Fruit fly (Drosophila melanogaster) whole organism, embryonic: ENCODE results near the gene eya.

Source experiments
- BtbVII ChIP-seq: fragments of 200-800 bp; sonication (Bioruptor generic); optimal IDR thresholded peaks from 3 replicates; lab custom pipeline; 2017; ENCODE audit warnings: missing biosample characterization, mild to moderate bottlenecking, missing genetic modification characterization
- CG11398 ChIP-seq: fragments of 200-800 bp; sonication (Bioruptor generic); optimal IDR thresholded peaks from 2 replicates; lab custom pipeline; 2016; ENCODE audit warnings: missing biosample characterization, missing genetic modification characterization
- CG11504 ChIP-seq: fragments of 200-800 bp; sonication (Bioruptor generic); optimal IDR thresholded peaks from 3 replicates; lab custom pipeline; 2019; ENCODE audit warnings: missing biosample characterization, mild to moderate bottlenecking, missing genetic modification characterization, moderate library complexity
- CG12769 ChIP-seq: fragments of 200-800 bp; sonication (Bioruptor generic); optimal IDR thresholded peaks from 2 replicates; lab custom pipeline; 2019; ENCODE audit warnings: missing biosample characterization, mild to moderate bottlenecking, missing genetic modification characterization, moderate library complexity
- CG12942 ChIP-seq: fragments of 200-800 bp; sonication (Bioruptor generic); optimal IDR thresholded peaks from 3 replicates; lab custom pipeline; 2016; ENCODE audit warnings: missing biosample characterization, missing genetic modification characterization
- CG14050 ChIP-seq: fragments of 200-800 bp; sonication (Bioruptor generic); IDR thresholded peaks from 3 replicates; pipeline ENCODE4 v1.3.6; 2022; ENCODE audit warnings: missing biosample characterization, missing genetic modification characterization
- CG14441 ChIP-seq: fragments of 200-800 bp; sonication (Bioruptor generic); IDR thresholded peaks from 2 replicates; pipeline ENCODE4 v1.3.6; 2022; ENCODE audit warnings: missing biosample characterization, missing genetic modification characterization
- CG14710 ChIP-seq: fragments of 200-800 bp; sonication (Bioruptor generic); optimal IDR thresholded peaks from 3 replicates; lab custom pipeline; 2019; ENCODE audit warnings: missing biosample characterization, mild to moderate bottlenecking, missing genetic modification characterization, moderate library complexity
- CG18764 ChIP-seq: fragments of 200-800 bp; sonication (Bioruptor generic); optimal IDR thresholded peaks from 3 replicates; lab custom pipeline; 2016; ENCODE audit warnings: missing biosample characterization, missing genetic modification characterization
- CG30431 ChIP-seq: fragments of 200-800 bp; sonication (Bioruptor generic); optimal IDR thresholded peaks from 2 replicates; lab custom pipeline; 2017; ENCODE audit warnings: missing biosample characterization, missing genetic modification characterization
- CG3995 ChIP-seq: fragments of 200-800 bp; sonication (Bioruptor generic); optimal IDR thresholded peaks from 3 replicates; lab custom pipeline; 2016; ENCODE audit warnings: missing biosample characterization, missing genetic modification characterization
- CG4730 ChIP-seq: fragments of 200-800 bp; sonication (Bioruptor generic); IDR thresholded peaks from 2 replicates; pipeline ENCODE4 v1.3.6; 2022; ENCODE audit warnings: missing biosample characterization, missing genetic modification characterization
- CG7556 ChIP-seq: fragments of 200-800 bp; sonication (Bioruptor generic); optimal IDR thresholded peaks from 2 replicates; lab custom pipeline; 2017; ENCODE audit warnings: missing biosample characterization, mild to moderate bottlenecking, missing genetic modification characterization
- CG7745 ChIP-seq: fragments of 200-800 bp; sonication (Bioruptor generic); optimal IDR thresholded peaks from 2 replicates; lab custom pipeline; 2018; ENCODE audit warnings: missing biosample characterization, mild to moderate bottlenecking, missing genetic modification characterization, moderate library complexity
- CG7963 ChIP-seq: fragments of 200-800 bp; sonication (Bioruptor generic); IDR thresholded peaks from 3 replicates; pipeline ENCODE4 v1.3.6; 2022; ENCODE audit warnings: missing biosample characterization, missing genetic modification characterization; ENCODE audit not compliant: partially characterized antibody
- CG8089 ChIP-seq: fragments of 200-800 bp; sonication (Bioruptor generic); optimal IDR thresholded peaks from 3 replicates; lab custom pipeline; 2016; ENCODE audit warnings: missing biosample characterization, missing genetic modification characterization
- CG8388 ChIP-seq: fragments of 200-800 bp; sonication (Bioruptor generic); optimal IDR thresholded peaks from 2 replicates; lab custom pipeline; 2019; ENCODE audit warnings: missing biosample characterization, mild to moderate bottlenecking, missing genetic modification characterization, moderate library complexity
- CG8924 ChIP-seq: fragments of 200-800 bp; optimal IDR thresholded peaks from 3 replicates; lab custom pipeline; 2019; ENCODE audit warnings: missing biosample characterization, mild to moderate bottlenecking, missing genetic modification characterization, moderate library complexity
- CG9215 ChIP-seq: fragments of 200-800 bp; sonication (Bioruptor generic); IDR thresholded peaks from 2 replicates; pipeline ENCODE4 v1.3.6; 2022; ENCODE audit warnings: missing biosample characterization, missing genetic modification characterization
- CG9727 ChIP-seq: fragments of 200-800 bp; sonication (Bioruptor generic); optimal IDR thresholded peaks from 3 replicates; lab custom pipeline; 2017; ENCODE audit warnings: missing biosample characterization, mild to moderate bottlenecking, missing genetic modification characterization
- D19A ChIP-seq: fragments of 200-800 bp; optimal IDR thresholded peaks from 3 replicates; lab custom pipeline; 2019; ENCODE audit warnings: missing biosample characterization, mild to moderate bottlenecking, missing genetic modification characterization, moderate library complexity
- Dfd ChIP-seq, 2 experiments: fragments of >200 bp; optimal IDR thresholded peaks; 2 replicates each; lab custom pipeline; 2017; ENCODE audit warnings: missing biosample characterization in 2 of 2, missing genetic modification characterization in 2 of 2
- E2f2 ChIP-seq: fragments of 200-800 bp; sonication (Bioruptor generic); IDR thresholded peaks from 2 replicates; pipeline ENCODE4 v1.3.6; 2022; ENCODE audit warnings: missing biosample characterization, missing genetic modification characterization
- Gug ChIP-seq: fragments of 200-800 bp; sonication (Bioruptor generic); IDR thresholded peaks from 4 replicates; pipeline ENCODE4 v1.3.6; 2022; ENCODE audit warnings: missing biosample characterization, missing genetic modification characterization
- H2.0 ChIP-seq: fragments of 200-800 bp; sonication (Bioruptor generic); IDR thresholded peaks from 2 replicates; pipeline ENCODE4 v1.3.6; 2022; ENCODE audit warnings: missing biosample characterization, missing genetic modification characterization
- Hr39 ChIP-seq: fragments of >200 bp; optimal IDR thresholded peaks from 2 replicates; lab custom pipeline; 2017
- Pdp1 ChIP-seq, 2 experiments: fragments of 200-800 bp; sonication (Bioruptor generic); optimal IDR thresholded peaks; 3 replicates each; lab custom pipeline; 2016; ENCODE audit warnings: missing biosample characterization in 2 of 2, missing genetic modification characterization in 2 of 2, mild to moderate bottlenecking in 1 of 2, moderate library complexity in 1 of 2
- Ptx1 ChIP-seq: fragments of 200-800 bp; sonication (Bioruptor generic); IDR thresholded peaks from 2 replicates; pipeline ENCODE4 v1.3.6; 2022; ENCODE audit warnings: missing biosample characterization, missing genetic modification characterization
- aop ChIP-seq: fragments of 200-800 bp; sonication (Bioruptor generic); IDR thresholded peaks from 2 replicates; pipeline ENCODE4 v1.3.6; 2022; ENCODE audit warnings: missing biosample characterization, missing genetic modification characterization
- bab2 ChIP-seq: fragments of 200-800 bp; sonication (Bioruptor generic); optimal IDR thresholded peaks from 2 replicates; lab custom pipeline; 2016; ENCODE audit warnings: missing biosample characterization, missing genetic modification characterization
- cad ChIP-seq: fragments of >200 bp; optimal IDR thresholded peaks from 2 replicates; lab custom pipeline; 2017; ENCODE audit warnings: missing biosample characterization, missing genetic modification characterization
- chn ChIP-seq: fragments of 200-800 bp; sonication (Bioruptor generic); optimal IDR thresholded peaks from 2 replicates; lab custom pipeline; 2016; ENCODE audit warnings: missing biosample characterization, missing genetic modification characterization
- crc ChIP-seq: fragments of 200-800 bp; sonication (Bioruptor generic); optimal IDR thresholded peaks from 2 replicates; lab custom pipeline; 2016; ENCODE audit warnings: missing biosample characterization, missing genetic modification characterization
- dmrt99B ChIP-seq: fragments of 200-800 bp; sonication (Bioruptor generic); optimal IDR thresholded peaks from 2 replicates; lab custom pipeline; 2018; ENCODE audit warnings: missing biosample characterization, mild to moderate bottlenecking, missing genetic modification characterization, moderate library complexity
- fd96Cb ChIP-seq: fragments of 200-800 bp; sonication (Bioruptor generic); optimal IDR thresholded peaks from 2 replicates; lab custom pipeline; 2018; ENCODE audit warnings: missing biosample characterization, mild to moderate bottlenecking, missing genetic modification characterization, moderate library complexity
- gsb-n ChIP-seq: fragments of 200-800 bp; sonication (Bioruptor generic); optimal IDR thresholded peaks from 3 replicates; lab custom pipeline; 2018; ENCODE audit warnings: missing biosample characterization, mild to moderate bottlenecking, missing genetic modification characterization
- ham ChIP-seq: fragments of 200-800 bp; sonication (Bioruptor generic); IDR thresholded peaks from 2 replicates; pipeline ENCODE4 v1.3.6; 2022; ENCODE audit warnings: missing biosample characterization, missing genetic modification characterization
- ken ChIP-seq: fragments of 200-800 bp; sonication (Bioruptor generic); IDR thresholded peaks from 3 replicates; pipeline ENCODE4 v1.3.6; 2022; ENCODE audit warnings: missing biosample characterization, missing genetic modification characterization
- onecut ChIP-seq: fragments of 200-800 bp; sonication (Bioruptor generic); IDR thresholded peaks from 2 replicates; pipeline ENCODE4 v1.3.6; 2022; ENCODE audit warnings: missing biosample characterization, missing genetic modification characterization
- pzg ChIP-seq: fragments of 200-800 bp; sonication (Bioruptor generic); optimal IDR thresholded peaks from 3 replicates; lab custom pipeline; 2018; ENCODE audit warnings: missing biosample characterization, mild to moderate bottlenecking, missing genetic modification characterization, moderate library complexity
- repo ChIP-seq: fragments of 200-800 bp; sonication (Bioruptor generic); optimal IDR thresholded peaks from 2 replicates; lab custom pipeline; 2016; ENCODE audit warnings: missing biosample characterization, missing genetic modification characterization
- run ChIP-seq: fragments of 200-800 bp; sonication (Bioruptor generic); optimal IDR thresholded peaks from 3 replicates; lab custom pipeline; 2018; ENCODE audit warnings: missing biosample characterization, mild to moderate bottlenecking, missing genetic modification characterization
- slp2 ChIP-seq: fragments of 200-800 bp; sonication (Bioruptor generic); optimal IDR thresholded peaks from 2 replicates; lab custom pipeline; 2016; ENCODE audit warnings: missing biosample characterization, missing genetic modification characterization
- sna ChIP-seq: fragments of 200-800 bp; sonication (Bioruptor generic); IDR thresholded peaks from 2 replicates; pipeline ENCODE4 v1.3.6; 2022; ENCODE audit warnings: missing biosample characterization, missing genetic modification characterization; ENCODE audit not compliant: partially characterized antibody
- so ChIP-seq: fragments of 200-800 bp; sonication (Bioruptor generic); IDR thresholded peaks from 3 replicates; pipeline ENCODE4 v1.3.6; 2022; ENCODE audit warnings: missing biosample characterization, missing genetic modification characterization
- stc ChIP-seq: fragments of 200-800 bp; sonication (Bioruptor generic); IDR thresholded peaks from 2 replicates; pipeline ENCODE4 v1.3.6; 2022; ENCODE audit warnings: missing biosample characterization, missing genetic modification characterization
- stwl ChIP-seq: fragments of 200-800 bp; sonication (Bioruptor generic); optimal IDR thresholded peaks from 3 replicates; lab custom pipeline; 2018; ENCODE audit warnings: missing biosample characterization, mild to moderate bottlenecking, missing genetic modification characterization, moderate library complexity
- tup ChIP-seq: fragments of 200-800 bp; sonication (Bioruptor generic); optimal IDR thresholded peaks from 2 replicates; lab custom pipeline; 2016; ENCODE audit warnings: missing biosample characterization, mild to moderate bottlenecking, missing genetic modification characterization, moderate library complexity
- tx ChIP-seq: fragments of 200-800 bp; sonication (Bioruptor generic); optimal IDR thresholded peaks from 2 replicates; lab custom pipeline; 2016; ENCODE audit warnings: missing biosample characterization, missing genetic modification characterization
- vfl ChIP-seq: fragments of 200-800 bp; sonication (Bioruptor generic); optimal IDR thresholded peaks from 2 replicates; lab custom pipeline; 2016; ENCODE audit warnings: missing biosample characterization, missing genetic modification characterization
- wdn ChIP-seq: fragments of 200-800 bp; sonication (Bioruptor generic); IDR thresholded peaks from 2 replicates; pipeline ENCODE4 v1.3.6; 2022; ENCODE audit warnings: missing biosample characterization, missing genetic modification characterization
- zf30C ChIP-seq: fragments of 200-800 bp; sonication (Bioruptor generic); optimal IDR thresholded peaks from 3 replicates; lab custom pipeline; 2018; ENCODE audit warnings: missing biosample characterization, mild to moderate bottlenecking, missing genetic modification characterization

eya gene

dm6 chr2L:6490783-6491249 is 56.0 kb downstream of the eya start, which contains the start of the genes Phf5a and CG31638 (continued):
- TF ChIP-seq tx: peak; percentile 76
- TF ChIP-seq chn (GFP tag; lab: Kevin White, UChicago): peak; percentile 91
- peak; percentile 87; the same call in 2 of the 3 replicates for TF ChIP-seq so
- peak; percentile 64 for TF ChIP-seq pzg (GFP tag; lab: Kevin White, UChicago)
- no peak for TF ChIP-seq repo (GFP tag; lab: Kevin White, UChicago)
- TF ChIP-seq Gug (GFP tag; lab: Robert Waterston, UW): peak; percentile 95
- peak; percentile 13 for TF ChIP-seq bab2 (GFP tag; lab: Kevin White, UChicago)
- peak; percentile 61 for TF ChIP-seq slp2 (GFP tag; lab: Kevin White, UChicago)
- peak; percentile 72 for TF ChIP-seq CG7745 (tag; lab: Kevin White, UChicago)
- no peak for TF ChIP-seq zf30C
- peak; percentile 95 for TF ChIP-seq CG18764 (GFP tag; lab: Kevin White, UChicago)
- peak; percentile 95 for TF ChIP-seq dmrt99B (tag; lab: Kevin White, UChicago)
- TF ChIP-seq Dfd (GFP tag; optimal IDR thresholded peaks at IDR 0.05; lab: Kevin White, UChicago): no peak
- peak; percentile 97 for TF ChIP-seq fd96Cb (tag; lab: Kevin White, UChicago)
- TF ChIP-seq CG9215: peak; percentile 96
- TF ChIP-seq Pdp1 (GFP tag; optimal IDR thresholded peaks at IDR 0.05; lab: Kevin White, UChicago): peak; percentile 14 to 87
- peak; percentile 28; the same call in 1 of the 2 replicates for TF ChIP-seq onecut
- peak; percentile 98 for TF ChIP-seq CG14441 (GFP tag; lab: Robert Waterston, UW)
- TF ChIP-seq CG30431 (GFP tag; lab: Kevin White, UChicago): peak; percentile 4
- peak; percentile 73 for TF ChIP-seq CG9727 (GFP tag; lab: Kevin White, UChicago)
- TF ChIP-seq ham (GFP tag; lab: Robert Waterston, UW): peak; percentile 81
- peak; percentile 93 for TF ChIP-seq CG12942 (GFP tag; lab: Kevin White, UChicago)
- TF ChIP-seq vfl: peak; percentile 86
- no peak for TF ChIP-seq CG7963 (GFP tag; lab: Robert Waterston, UW)
- TF ChIP-seq cad (GFP tag; lab: Kevin White, UChicago): no peak
- TF ChIP-seq stc: peak; percentile 95
- peak; percentile 54 for TF ChIP-seq D19A (tag; lab: Kevin White, UChicago)
- TF ChIP-seq CG8089 (GFP tag; lab: Kevin White, UChicago): peak; percentile 72
- peak; percentile 53; the same call in 1 of the 2 replicates for TF ChIP-seq H2.0 (GFP tag; lab: Robert Waterston, UW)
- peak; percentile 90 for TF ChIP-seq CG7556 (GFP tag; lab: Kevin White, UChicago)
- TF ChIP-seq gsb-n (tag; lab: Kevin White, UChicago): peak; percentile 90
- peak; percentile 82 for TF ChIP-seq wdn (GFP tag; lab: Robert Waterston, UW)
- TF ChIP-seq CG11398 (GFP tag; lab: Kevin White, UChicago): no peak
- peak; percentile 87 for TF ChIP-seq BtbVII (GFP tag; lab: Kevin White, UChicago)
- no peak; the same call in 1 of the 2 replicates for TF ChIP-seq sna (GFP tag; lab: Robert Waterston, UW)
- TF ChIP-seq CG11504 (tag; lab: Kevin White, UChicago): no peak
- TF ChIP-seq tup (GFP tag; lab: Kevin White, UChicago): no peak
- no peak for TF ChIP-seq Hr39 (lab: Kevin White, UChicago)
- TF ChIP-seq aop (GFP tag; lab: Robert Waterston, UW): no peak
- peak; percentile 97 for TF ChIP-seq CG4730 (GFP tag; lab: Robert Waterston, UW)
- peak; percentile 87 for TF ChIP-seq run (tag; lab: Kevin White, UChicago)
- TF ChIP-seq CG8924: peak; percentile 92
- TF ChIP-seq crc (GFP tag; lab: Kevin White, UChicago): peak; percentile 38
- peak; percentile 56 for TF ChIP-seq CG3995
- TF ChIP-seq Ptx1 (GFP tag; lab: Robert Waterston, UW): peak; percentile 73
- peak; percentile 76 for TF ChIP-seq ken (GFP tag; lab: Robert Waterston, UW)
- TF ChIP-seq E2f2 (GFP tag; lab: Robert Waterston, UW): peak; percentile 66; the same call in 1 of the 2 replicates
- peak; percentile 99 for TF ChIP-seq stwl
- TF ChIP-seq CG14050 (GFP tag; lab: Robert Waterston, UW): peak; percentile 71
- TF ChIP-seq CG12769: no peak
- peak; percentile 97 for TF ChIP-seq CG14710 (tag; lab: Kevin White, UChicago)
- peak; percentile 96 for TF ChIP-seq CG8388
